Worm (Caenorhabditis elegans): ENCODE results near the gene Y17G9B.5.

The Y17G9B.5 gene

DNA sequence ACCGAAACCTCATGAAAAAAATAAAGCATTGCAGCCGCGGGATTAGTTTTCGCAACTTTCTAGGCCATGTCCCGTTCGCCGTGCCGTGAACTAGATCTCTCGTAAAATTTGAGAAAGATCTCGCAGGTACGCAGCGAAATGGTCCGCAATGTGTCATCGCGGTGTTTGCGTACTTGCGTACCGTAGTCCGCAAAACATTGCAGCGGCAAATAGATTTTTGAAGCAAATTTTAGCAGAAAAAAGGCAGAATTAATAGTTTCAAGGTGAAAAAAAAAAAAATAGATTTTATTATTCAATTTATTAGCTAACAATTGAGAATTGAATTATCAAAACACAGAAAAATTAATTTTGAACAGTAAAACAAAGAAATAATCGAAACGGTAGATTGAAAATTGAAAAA is 22.1 kb upstream of the Y17G9B.5 start (continued):
- peak; percentile 99 for TF ChIP-seq C17E4.6 (GFP tag; IDR thresholded peaks at IDR 0.05)
- TF ChIP-seq lin-54 (GFP tag; optimal IDR thresholded peaks at IDR 0.05), result peak; percentile 95
- TF ChIP-seq B0019.2 (GFP tag; conservative IDR thresholded peaks at IDR 0.05), result peak; percentile 99
- TF ChIP-seq rcor-1 (GFP tag; IDR thresholded peaks at IDR 0.05), result peak; percentile 98
- TF ChIP-seq ceh-27 (GFP tag; optimal IDR thresholded peaks at IDR 0.05), result peak; percentile 89
- peak; percentile 100 for TF ChIP-seq sea-2 (GFP tag; IDR thresholded peaks at IDR 0.05)
- TF ChIP-seq lir-1 (GFP tag; conservative IDR thresholded peaks at IDR 0.05), result peak; percentile 98
- TF ChIP-seq ceh-91 (GFP tag; IDR thresholded peaks at IDR 0.05), result peak; percentile 100
- TF ChIP-seq repo-1 (tag; optimal IDR thresholded peaks at IDR 0.05), result peak; percentile 77
- peak; percentile 5 to 6 for TF ChIP-seq rec-8 (tag; optimal IDR thresholded peaks at IDR 0.05)
- peak; percentile 48 for TF ChIP-seq him-1 (tag; optimal IDR thresholded peaks at IDR 0.05)
- TF ChIP-seq ceh-100 (GFP tag; IDR thresholded peaks at IDR 0.05), result peak; percentile 96
- TF ChIP-seq bed-1 (GFP tag; IDR thresholded peaks at IDR 0.05), result peak; percentile 100
- peak; percentile 89 for TF ChIP-seq lsl-1 (GFP tag; optimal IDR thresholded peaks at IDR 0.05)
- peak; percentile 18 for TF ChIP-seq efl-1 (GFP tag; optimal IDR thresholded peaks at IDR 0.05)
- TF ChIP-seq madf-8 (GFP tag; conservative IDR thresholded peaks at IDR 0.05), result peak; percentile 87
- peak; percentile 99 for TF ChIP-seq nfyb-1 (GFP tag; IDR thresholded peaks at IDR 0.05)
- peak; percentile 94 for TF ChIP-seq K12H6.12 (tag; optimal IDR thresholded peaks at IDR 0.05)
- peak; percentile 91 for TF ChIP-seq Y53F4B.3 (GFP tag; IDR thresholded peaks at IDR 0.05)
- peak; percentile 89; the same call in 1 of the 2 replicates for TF ChIP-seq madf-6 (GFP tag; IDR thresholded peaks at IDR 0.05)
- peak; percentile 81 to 96 for TF ChIP-seq let-607 (tag; optimal IDR thresholded peaks at IDR 0.05)
- peak; percentile 97 for TF ChIP-seq F33H1.4 (GFP tag; IDR thresholded peaks at IDR 0.05)
- peak; percentile 96 for TF ChIP-seq lin-40 (tag; optimal IDR thresholded peaks at IDR 0.05)
- TF ChIP-seq ztf-22 (GFP tag; optimal IDR thresholded peaks at IDR 0.05), result peak; percentile 66
- peak; percentile 9 for TF ChIP-seq mel-28 (tag; optimal IDR thresholded peaks at IDR 0.05; ENCODE audit: borderline replicate concordance)
- peak; percentile 82 for TF ChIP-seq ceh-40 (GFP tag; IDR thresholded peaks at IDR 0.05)
- peak; percentile 97 for TF ChIP-seq lin-26 (GFP tag; IDR thresholded peaks at IDR 0.05)
- TF ChIP-seq unc-130 (GFP tag; optimal IDR thresholded peaks at IDR 0.05), result peak; percentile 90
- TF ChIP-seq ccch-3 (GFP tag; optimal IDR thresholded peaks at IDR 0.05), result peak; percentile 52
- peak; percentile 95 for TF ChIP-seq hmg-20 (GFP tag; IDR thresholded peaks at IDR 0.05)
- TF ChIP-seq Y79H2A.3 (GFP tag; conservative IDR thresholded peaks at IDR 0.05), result peak; percentile 96
- peak; percentile 91 for TF ChIP-seq aptf-3 (GFP tag; IDR thresholded peaks at IDR 0.05)
- peak; percentile 94 for TF ChIP-seq egrh-3 (GFP tag; IDR thresholded peaks at IDR 0.05)
- peak; percentile 83 for TF ChIP-seq B0035.1 (tag; optimal IDR thresholded peaks at IDR 0.05)
- peak; percentile 88 for TF ChIP-seq madf-10 (tag; optimal IDR thresholded peaks at IDR 0.05)
- 0 out of 2 replicates have a peak, but pooled peaks have one; percentile 57 for TF ChIP-seq ceh-58 (GFP tag; IDR thresholded peaks at IDR 0.05)
- peak; percentile 77 for TF ChIP-seq ztf-3 (GFP tag; optimal IDR thresholded peaks at IDR 0.05)
- TF ChIP-seq Y95B8A.8 (GFP tag; IDR thresholded peaks at IDR 0.05), result peak; percentile 99
- TF ChIP-seq ets-4 (GFP tag; optimal IDR thresholded peaks at IDR 0.05), result peak; percentile 60
- TF ChIP-seq mcd-1 (GFP tag; IDR thresholded peaks at IDR 0.05), result peak; percentile 100

Measured in whole organism, young adult.